Fruit fly (Drosophila melanogaster) whole organism, embryonic: Measurements from ENCODE around the gene CG10431.

Experiments
- Aef1 ChIP-seq: fragments of 200-800 bp; sonication (Bioruptor generic); IDR thresholded peaks from 3 replicates; pipeline ENCODE4 v1.3.6; 2022; ENCODE audit warnings: missing biosample characterization, missing genetic modification characterization
- CG10274 ChIP-seq: fragments of 200-800 bp; sonication (Bioruptor generic); optimal IDR thresholded peaks from 3 replicates; lab custom pipeline; 2017; ENCODE audit warnings: missing biosample characterization, mild to moderate bottlenecking, missing genetic modification characterization
- CG10654 ChIP-seq: fragments of 200-800 bp; sonication (Bioruptor generic); optimal IDR thresholded peaks from 2 replicates; lab custom pipeline; 2016; ENCODE audit warnings: missing biosample characterization, missing genetic modification characterization
- CG13624 ChIP-seq: fragments of 200-800 bp; sonication (Bioruptor generic); optimal IDR thresholded peaks from 2 replicates; lab custom pipeline; 2016; ENCODE audit warnings: missing biosample characterization, missing genetic modification characterization
- CG13775 ChIP-seq: fragments of 200-800 bp; sonication (Bioruptor generic); optimal IDR thresholded peaks from 3 replicates; lab custom pipeline; 2017; ENCODE audit warnings: missing biosample characterization, mild to moderate bottlenecking, missing genetic modification characterization
- CG14014 ChIP-seq: fragments of 200-800 bp; sonication (Bioruptor generic); IDR thresholded peaks from 2 replicates; pipeline ENCODE4 v1.3.6; 2022; ENCODE audit warnings: missing biosample characterization, missing genetic modification characterization
- CG1647 ChIP-seq: fragments of 200-800 bp; sonication (Bioruptor generic); optimal IDR thresholded peaks from 3 replicates; lab custom pipeline; 2016; ENCODE audit warnings: missing biosample characterization, missing genetic modification characterization
- CG16863 ChIP-seq: fragments of 200-800 bp; sonication (Bioruptor generic); optimal IDR thresholded peaks from 3 replicates; lab custom pipeline; 2016; ENCODE audit warnings: missing biosample characterization, missing genetic modification characterization
- CG17328 ChIP-seq: fragments of 200-800 bp; sonication (Bioruptor generic); IDR thresholded peaks from 2 replicates; pipeline ENCODE4 v1.3.6; 2022; ENCODE audit warnings: missing biosample characterization, missing genetic modification characterization
- CG17612 ChIP-seq: fragments of 200-800 bp; sonication (Bioruptor generic); IDR thresholded peaks from 2 replicates; pipeline ENCODE4 v1.3.6; 2022; ENCODE audit warnings: missing biosample characterization, missing genetic modification characterization
- CG17802 ChIP-seq: fragments of 200-800 bp; sonication (Bioruptor generic); optimal IDR thresholded peaks from 2 replicates; lab custom pipeline; 2018; ENCODE audit warnings: missing biosample characterization, mild to moderate bottlenecking, missing genetic modification characterization, moderate library complexity
- CG17829 ChIP-seq: fragments of 200-800 bp; optimal IDR thresholded peaks from 2 replicates; lab custom pipeline; 2019; ENCODE audit warnings: missing biosample characterization, mild to moderate bottlenecking, missing genetic modification characterization, moderate library complexity
- CG2120 ChIP-seq: fragments of 200-800 bp; sonication (Bioruptor generic); optimal IDR thresholded peaks from 3 replicates; lab custom pipeline; 2016; ENCODE audit warnings: missing biosample characterization, missing genetic modification characterization
- CG30403 ChIP-seq: fragments of 200-800 bp; sonication (Bioruptor generic); optimal IDR thresholded peaks from 3 replicates; lab custom pipeline; 2016; ENCODE audit warnings: missing biosample characterization, missing genetic modification characterization
- CG32767 ChIP-seq: fragments of 200-800 bp; sonication (Bioruptor generic); IDR thresholded peaks from 2 replicates; pipeline ENCODE4 v1.3.6; 2022; ENCODE audit warnings: missing biosample characterization, missing genetic modification characterization
- CG33213 ChIP-seq: fragments of 200-800 bp; sonication (Bioruptor generic); optimal IDR thresholded peaks from 3 replicates; lab custom pipeline; 2016; ENCODE audit warnings: missing biosample characterization, missing genetic modification characterization
- CG33557 ChIP-seq: fragments of 200-800 bp; sonication (Bioruptor generic); optimal IDR thresholded peaks from 2 replicates; lab custom pipeline; 2019; ENCODE audit warnings: missing biosample characterization, mild to moderate bottlenecking, missing genetic modification characterization, moderate library complexity
- CG34224 ChIP-seq: fragments of 200-800 bp; sonication (Bioruptor generic); IDR thresholded peaks from 3 replicates; pipeline ENCODE4 v1.3.6; 2022; ENCODE audit warnings: missing biosample characterization, missing genetic modification characterization; ENCODE audit not compliant: partially characterized antibody
- CG43689 ChIP-seq: fragments of 200-800 bp; sonication (Bioruptor generic); IDR thresholded peaks from 2 replicates; pipeline ENCODE4 v1.3.6; 2022; ENCODE audit warnings: missing biosample characterization, missing genetic modification characterization
- CG6854 ChIP-seq: fragments of 200-800 bp; sonication (Bioruptor generic); optimal IDR thresholded peaks from 3 replicates; lab custom pipeline; 2017; ENCODE audit warnings: missing biosample characterization, mild to moderate bottlenecking, missing genetic modification characterization
- CG7271 ChIP-seq: fragments of 200-800 bp; sonication (Bioruptor generic); optimal IDR thresholded peaks from 2 replicates; lab custom pipeline; 2018; ENCODE audit warnings: missing biosample characterization, mild to moderate bottlenecking, missing genetic modification characterization, moderate library complexity
- CG7928 ChIP-seq: fragments of 200-800 bp; sonication (Bioruptor generic); optimal IDR thresholded peaks from 2 replicates; lab custom pipeline; 2017; ENCODE audit warnings: missing biosample characterization, mild to moderate bottlenecking, missing genetic modification characterization
- CG8281 ChIP-seq: fragments of 200-800 bp; sonication (Bioruptor generic); optimal IDR thresholded peaks from 2 replicates; lab custom pipeline; 2018; ENCODE audit warnings: missing biosample characterization, mild to moderate bottlenecking, missing genetic modification characterization, moderate library complexity
- CG9609 ChIP-seq: fragments of 200-800 bp; sonication (Bioruptor generic); optimal IDR thresholded peaks from 3 replicates; lab custom pipeline; 2016; ENCODE audit warnings: missing biosample characterization, missing genetic modification characterization
- CG9727 ChIP-seq: fragments of 200-800 bp; sonication (Bioruptor generic); optimal IDR thresholded peaks from 3 replicates; lab custom pipeline; 2017; ENCODE audit warnings: missing biosample characterization, mild to moderate bottlenecking, missing genetic modification characterization
- CkIIα-i1 ChIP-seq: fragments of 200-800 bp; sonication (Bioruptor generic); IDR thresholded peaks from 2 replicates; pipeline ENCODE4 v1.3.6; 2022; ENCODE audit warnings: missing biosample characterization, missing genetic modification characterization
- D19B ChIP-seq: fragments of 200-800 bp; sonication (Bioruptor generic); optimal IDR thresholded peaks from 2 replicates; lab custom pipeline; 2017; ENCODE audit warnings: missing biosample characterization, mild to moderate bottlenecking, missing genetic modification characterization
- E2f2 ChIP-seq: fragments of 200-800 bp; sonication (Bioruptor generic); IDR thresholded peaks from 2 replicates; pipeline ENCODE4 v1.3.6; 2022; ENCODE audit warnings: missing biosample characterization, missing genetic modification characterization
- Lpt ChIP-seq: fragments of >200 bp; optimal IDR thresholded peaks from 2 replicates; lab custom pipeline; 2018; ENCODE audit warnings: missing biosample characterization, missing genetic modification characterization
- Neu2 ChIP-seq: fragments of 200-800 bp; sonication (Bioruptor generic); optimal IDR thresholded peaks from 3 replicates; lab custom pipeline; 2016; ENCODE audit warnings: missing biosample characterization, missing genetic modification characterization, borderline replicate concordance
- Rfx ChIP-seq: fragments of 200-800 bp; sonication (Bioruptor generic); IDR thresholded peaks from 2 replicates; pipeline ENCODE4 v1.3.6; 2022; ENCODE audit warnings: missing biosample characterization, missing genetic modification characterization
- Sox100B ChIP-seq: fragments of 200-800 bp; sonication (Bioruptor generic); optimal IDR thresholded peaks from 3 replicates; lab custom pipeline; 2018; ENCODE audit warnings: missing biosample characterization, mild to moderate bottlenecking, missing genetic modification characterization
- ac ChIP-seq: fragments of 200-800 bp; sonication (Bioruptor generic); optimal IDR thresholded peaks from 3 replicates; lab custom pipeline; 2017; ENCODE audit warnings: missing biosample characterization, mild to moderate bottlenecking, missing genetic modification characterization
- bab2 ChIP-seq: fragments of 200-800 bp; sonication (Bioruptor generic); optimal IDR thresholded peaks from 2 replicates; lab custom pipeline; 2016; ENCODE audit warnings: missing biosample characterization, missing genetic modification characterization
- corto ChIP-seq: fragments of 200-800 bp; sonication (Bioruptor generic); optimal IDR thresholded peaks from 2 replicates; lab custom pipeline; 2016; ENCODE audit warnings: missing biosample characterization, mild to moderate bottlenecking, missing genetic modification characterization, moderate library complexity
- croc ChIP-seq: fragments of 200-800 bp; sonication (Bioruptor generic); conservative IDR thresholded peaks from 3 replicates; pipeline ENCODE4 v1.3.6; 2022; ENCODE audit warnings: missing biosample characterization, missing genetic modification characterization
- emc ChIP-seq: fragments of 200-800 bp; sonication (Bioruptor generic); optimal IDR thresholded peaks from 2 replicates; lab custom pipeline; 2016; ENCODE audit warnings: missing biosample characterization, missing genetic modification characterization
- ham ChIP-seq: fragments of 200-800 bp; sonication (Bioruptor generic); IDR thresholded peaks from 2 replicates; pipeline ENCODE4 v1.3.6; 2022; ENCODE audit warnings: missing biosample characterization, missing genetic modification characterization
- inv ChIP-seq: fragments of 200-800 bp; sonication (Bioruptor generic); IDR thresholded peaks from 2 replicates; pipeline ENCODE4 v1.3.6; 2022; ENCODE audit warnings: missing biosample characterization, missing genetic modification characterization; ENCODE audit not compliant: partially characterized antibody
- lab ChIP-seq: fragments of 200-800 bp; sonication (Bioruptor generic); optimal IDR thresholded peaks from 3 replicates; lab custom pipeline; 2017; ENCODE audit warnings: missing biosample characterization, missing genetic modification characterization, mild to moderate bottlenecking, moderate library complexity, missing genetic modification reagents
- lilli ChIP-seq: fragments of 200-800 bp; sonication (Bioruptor generic); optimal IDR thresholded peaks from 3 replicates; lab custom pipeline; 2016; ENCODE audit warnings: missing biosample characterization, missing genetic modification characterization
- luna ChIP-seq: fragments of 200-800 bp; sonication (Bioruptor generic); optimal IDR thresholded peaks from 2 replicates; lab custom pipeline; 2016; ENCODE audit warnings: missing biosample characterization, missing genetic modification characterization
- org-1 ChIP-seq: fragments of 200-800 bp; sonication (Bioruptor generic); optimal IDR thresholded peaks from 2 replicates; lab custom pipeline; 2017; ENCODE audit warnings: missing biosample characterization, missing genetic modification characterization
- scrt ChIP-seq: fragments of 200-800 bp; sonication (Bioruptor generic); optimal IDR thresholded peaks from 2 replicates; lab custom pipeline; 2018; ENCODE audit warnings: missing biosample characterization, mild to moderate bottlenecking, missing genetic modification characterization, moderate library complexity
- sd ChIP-seq: fragments of 200-800 bp; sonication (Bioruptor generic); optimal IDR thresholded peaks from 3 replicates; lab custom pipeline; 2018; ENCODE audit warnings: missing biosample characterization, mild to moderate bottlenecking, missing genetic modification characterization, moderate library complexity
- sug ChIP-seq: fragments of 200-800 bp; optimal IDR thresholded peaks from 2 replicates; lab custom pipeline; 2019; ENCODE audit warnings: missing biosample characterization, mild to moderate bottlenecking, missing genetic modification characterization, moderate library complexity
- toy ChIP-seq: fragments of 200-800 bp; sonication (Bioruptor generic); IDR thresholded peaks from 2 replicates; pipeline ENCODE4 v1.3.6; 2022; ENCODE audit warnings: missing biosample characterization, missing genetic modification characterization
- ttk ChIP-seq: fragments of 200-800 bp; sonication (Bioruptor generic); IDR thresholded peaks from 2 replicates; pipeline ENCODE4 v2.1.2; 2022; ENCODE audit warnings: missing biosample characterization, missing genetic modification characterization
- unpg ChIP-seq: fragments of 200-800 bp; sonication (Bioruptor generic); optimal IDR thresholded peaks from 3 replicates; lab custom pipeline; 2018; ENCODE audit warnings: missing biosample characterization, mild to moderate bottlenecking, missing genetic modification characterization, moderate library complexity
- yki ChIP-seq: fragments of >200 bp; optimal IDR thresholded peaks from 3 replicates; lab custom pipeline; 2018
- z ChIP-seq: fragments of 200-800 bp; sonication (Bioruptor generic); IDR thresholded peaks from 3 replicates; pipeline ENCODE4 v1.3.6; 2022; ENCODE audit warnings: missing biosample characterization, missing genetic modification characterization

Gene CG10431

DNA sequence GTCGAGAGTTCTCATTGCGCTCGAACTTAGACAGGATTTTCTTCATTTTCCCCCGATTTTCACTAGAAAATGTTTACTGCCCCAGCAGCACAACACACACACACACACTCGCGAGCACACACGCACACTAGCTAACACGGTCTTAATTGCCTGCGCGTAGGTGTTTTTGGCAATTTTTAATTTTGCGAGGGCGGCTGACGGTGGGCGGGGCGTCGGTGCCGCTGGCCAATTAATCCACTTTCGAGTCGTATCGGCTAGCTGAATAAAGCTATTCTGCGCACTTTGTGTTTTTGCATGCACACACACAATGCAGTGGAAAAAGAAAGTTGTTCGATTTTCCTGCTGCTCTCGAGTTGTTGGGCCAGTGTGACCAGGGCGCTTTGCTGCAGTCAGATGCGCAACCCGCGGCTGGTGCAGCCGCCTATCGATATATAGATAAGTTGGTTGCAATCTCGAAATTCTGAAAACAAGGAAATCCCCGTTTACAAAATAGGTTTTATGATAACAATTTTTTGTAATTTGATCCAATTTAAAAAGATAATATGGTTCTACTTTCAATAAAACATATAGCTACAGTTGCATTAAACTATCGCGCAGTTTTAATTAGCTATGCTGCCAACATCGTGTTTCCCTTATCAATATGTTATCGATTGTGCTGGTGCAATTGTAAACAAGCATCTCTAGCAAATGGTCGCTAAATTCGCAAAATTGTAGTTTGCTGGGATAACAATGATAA, 6.0 kb upstream of the CG10431 start, which contains the start of the genes Nak and Tango6 (continued):
- no peak for TF ChIP-seq ttk (GFP tag; lab: Robert Waterston, UW)
- no peak for TF ChIP-seq Neu2 (GFP tag; lab: Kevin White, UChicago)
- TF ChIP-seq Rfx (GFP tag; lab: Robert Waterston, UW): no peak
- no peak for TF ChIP-seq yki (lab: Kevin White, UChicago)
- TF ChIP-seq croc: no peak
- TF ChIP-seq Aef1 (GFP tag; lab: Robert Waterston, UW): no peak
- no peak for TF ChIP-seq CG10274 (GFP tag; lab: Kevin White, UChicago)
- peak; percentile 65 for TF ChIP-seq CG33213
- peak; percentile 93 for TF ChIP-seq inv (GFP tag; lab: Robert Waterston, UW)
- peak; percentile 58 for TF ChIP-seq CG2120
- TF ChIP-seq sd (tag; lab: Kevin White, UChicago): peak; percentile 36
- peak; percentile 43 for TF ChIP-seq CG7271 (tag; lab: Kevin White, UChicago)
- peak; percentile 0 for TF ChIP-seq CG16863 (GFP tag; lab: Kevin White, UChicago)
- TF ChIP-seq scrt (GFP tag; lab: Kevin White, UChicago): no peak
- peak; percentile 26 for TF ChIP-seq bab2 (GFP tag; lab: Kevin White, UChicago)
- TF ChIP-seq luna (GFP tag; lab: Kevin White, UChicago): peak; percentile 9
- TF ChIP-seq CG10654 (GFP tag; lab: Kevin White, UChicago): no peak
- TF ChIP-seq CG17328 (GFP tag; lab: Robert Waterston, UW): no peak
- TF ChIP-seq CG14014: no peak
- no peak for TF ChIP-seq org-1
- TF ChIP-seq CG32767 (GFP tag; lab: Robert Waterston, UW): no peak
- no peak for TF ChIP-seq ham (GFP tag; lab: Robert Waterston, UW)
- no peak for TF ChIP-seq toy (GFP tag; lab: Robert Waterston, UW)
- peak; percentile 46 for TF ChIP-seq CG30403 (GFP tag; lab: Kevin White, UChicago)
- TF ChIP-seq lilli: peak; percentile 49
- TF ChIP-seq CG8281 (tag; lab: Kevin White, UChicago): no peak
- TF ChIP-seq CG34224 (GFP tag; lab: Robert Waterston, UW): peak; percentile 96
- TF ChIP-seq CG13775 (GFP tag; lab: Kevin White, UChicago): peak; percentile 62
- peak; percentile 45 for TF ChIP-seq E2f2 (GFP tag; lab: Robert Waterston, UW)
- TF ChIP-seq D19B: no peak
- peak; percentile 11 for TF ChIP-seq CG9727
- peak; percentile 13 for TF ChIP-seq Sox100B (GFP tag; lab: Kevin White, UChicago)
- TF ChIP-seq CG17829 (tag; lab: Kevin White, UChicago): peak; percentile 64
- TF ChIP-seq sug (tag; lab: Kevin White, UChicago): peak; percentile 46
- TF ChIP-seq CG9609: no peak
- no peak for TF ChIP-seq CG43689 (GFP tag; lab: Robert Waterston, UW)
- TF ChIP-seq CG13624 (GFP tag; lab: Kevin White, UChicago): peak; percentile 74
- TF ChIP-seq CG17612 (GFP tag; lab: Robert Waterston, UW): no peak
- peak; percentile 37 for TF ChIP-seq CG33557
- no peak for TF ChIP-seq ac (GFP tag; lab: Kevin White, UChicago)
- TF ChIP-seq CG1647 (GFP tag; lab: Kevin White, UChicago): peak; percentile 11
- TF ChIP-seq Lpt (GFP tag; lab: Kevin White, UChicago): no peak
- no peak for TF ChIP-seq corto
- TF ChIP-seq CkIIα-i1 (GFP tag; lab: Robert Waterston, UW): no peak
- TF ChIP-seq emc: no peak
- TF ChIP-seq CG17802 (tag; lab: Kevin White, UChicago): peak; percentile 48
- peak; percentile 11 for TF ChIP-seq unpg
- no peak for TF ChIP-seq z (GFP tag; lab: Robert Waterston, UW)
- no peak for TF ChIP-seq CG6854 (GFP tag; lab: Kevin White, UChicago)
- TF ChIP-seq CG7928 (GFP tag; lab: Kevin White, UChicago): no peak
- no peak for TF ChIP-seq lab (GFP tag; lab: Kevin White, UChicago)
